Worm (Caenorhabditis elegans) whole organism, early embryonic: Measurements from ENCODE around the gene sec-15.

Source experiments
- ama-1 ChIP-seq: fragments of 150-350 bp; optimal IDR thresholded peaks from 2 replicates; lab custom pipeline; 2014
- ets-7 ChIP-seq: sonication (generic microtip); optimal IDR thresholded peaks from 2 replicates; lab custom pipeline; 2016; ENCODE audit warnings: missing genotype, missing genetic modification characterization, missing compliant biosample characterization

DNA sequence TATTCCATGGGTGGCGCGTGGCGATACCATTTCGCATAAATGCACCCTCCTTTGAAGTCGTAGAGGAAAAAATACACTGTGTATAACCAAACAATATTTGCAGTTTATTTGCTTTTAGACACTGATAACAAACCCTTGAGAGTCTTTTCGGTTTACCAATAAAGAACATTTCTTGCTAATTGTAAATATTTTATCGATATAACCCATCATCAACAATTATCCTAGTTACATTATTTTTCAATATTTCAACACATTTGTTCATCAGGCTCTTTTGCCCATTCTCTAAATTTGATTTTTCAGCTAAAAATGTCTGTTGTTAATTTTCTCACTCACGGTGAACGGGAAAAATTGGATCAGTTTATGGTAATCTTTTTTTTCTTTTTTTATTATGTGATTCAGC is 8.5 kb upstream of the sec-15 start, which contains the start of gene ubc-23:
- TF ChIP-seq ets-7 (no peak), ama-1 (lab: Kevin White, UChicago) (no peak)
